Worm (Caenorhabditis elegans) whole organism, late embryonic: ENCODE data around the gene grl-10.

ENCODE experiments used
- C08G9.2 ChIP-seq: sonication (generic microtip); optimal IDR thresholded peaks from 2 replicates; lab custom pipeline; 2016; ENCODE audit warnings: mild to moderate bottlenecking, missing genetic modification characterization, moderate library complexity, missing compliant biosample characterization
- C38D4.7 ChIP-seq: fragments of 200-800 bp; sonication (Bioruptor generic); optimal IDR thresholded peaks from 2 replicates; lab custom pipeline; 2018; ENCODE audit warnings: mild to moderate bottlenecking, missing genetic modification characterization, moderate library complexity, missing compliant biosample characterization
- F13H6.1 ChIP-seq: sonication (generic microtip); optimal IDR thresholded peaks from 2 replicates; lab custom pipeline; 2016; ENCODE audit warnings: missing genetic modification characterization, missing compliant biosample characterization
- K02D7.2 ChIP-seq: sonication (generic microtip); optimal IDR thresholded peaks from 2 replicates; lab custom pipeline; 2017; ENCODE audit warnings: mild to moderate bottlenecking, missing genetic modification characterization, missing compliant biosample characterization
- K09A11.1 ChIP-seq: sonication (generic microtip); optimal IDR thresholded peaks from 2 replicates; lab custom pipeline; 2017; ENCODE audit warnings: antibody characterized with exemption, mild to moderate bottlenecking, missing genetic modification characterization, missing compliant biosample characterization; ENCODE audit not compliant: insufficient read depth
- T23F11.4 ChIP-seq: fragments of 200-800 bp; sonication (Bioruptor generic); optimal IDR thresholded peaks from 2 replicates; lab custom pipeline; 2018; ENCODE audit warnings: mild to moderate bottlenecking, missing genetic modification characterization, missing compliant biosample characterization
- Y22D7AL.16 ChIP-seq: sonication (generic microtip); optimal IDR thresholded peaks from 2 replicates; lab custom pipeline; 2016; ENCODE audit warnings: missing genetic modification characterization, missing compliant biosample characterization
- ahr-1 ChIP-seq: sonication (generic microtip); optimal IDR thresholded peaks from 2 replicates; lab custom pipeline; 2016; ENCODE audit warnings: missing genetic modification characterization, missing compliant biosample characterization
- ama-1 ChIP-seq: fragments of 150-350 bp; optimal IDR thresholded peaks from 2 replicates; lab custom pipeline; 2014
- ceh-18 ChIP-seq: sonication (generic microtip); optimal IDR thresholded peaks from 2 replicates; lab custom pipeline; 2016; ENCODE audit warnings: missing genetic modification characterization, missing compliant biosample characterization
- ceh-19 ChIP-seq: fragments of 200-800 bp; sonication (Bioruptor generic); optimal IDR thresholded peaks from 2 replicates; lab custom pipeline; 2018; ENCODE audit warnings: mild to moderate bottlenecking, missing genetic modification characterization, missing compliant biosample characterization
- ceh-2 ChIP-seq: sonication (generic microtip); optimal IDR thresholded peaks from 2 replicates; lab custom pipeline; 2016; ENCODE audit warnings: missing genotype, missing genetic modification characterization, missing compliant biosample characterization
- ceh-24 ChIP-seq: sonication (generic microtip); optimal IDR thresholded peaks from 2 replicates; lab custom pipeline; 2016; ENCODE audit warnings: mild to moderate bottlenecking, missing genetic modification characterization, missing compliant biosample characterization
- ceh-34 ChIP-seq: sonication (generic microtip); optimal IDR thresholded peaks from 2 replicates; lab custom pipeline; 2016; ENCODE audit warnings: mild to moderate bottlenecking, missing genetic modification characterization, missing compliant biosample characterization
- ceh-48 ChIP-seq: sonication (generic microtip); optimal IDR thresholded peaks from 2 replicates; lab custom pipeline; 2016; ENCODE audit warnings: missing genetic modification characterization, inconsistent platforms, missing compliant biosample characterization
- ceh-6 ChIP-seq: fragments of 200-800 bp; sonication (Bioruptor generic); optimal IDR thresholded peaks from 2 replicates; lab custom pipeline; 2018; ENCODE audit warnings: mild to moderate bottlenecking, missing genetic modification characterization, missing compliant biosample characterization
- ceh-9 ChIP-seq: sonication (generic microtip); optimal IDR thresholded peaks from 2 replicates; lab custom pipeline; 2016; ENCODE audit warnings: mild to moderate bottlenecking, missing genetic modification characterization, inconsistent platforms, missing compliant biosample characterization
- dmd-4 ChIP-seq: sonication (generic microtip); optimal IDR thresholded peaks from 2 replicates; lab custom pipeline; 2016; ENCODE audit warnings: borderline replicate concordance, missing genetic modification characterization, missing compliant biosample characterization
- dve-1 ChIP-seq: sonication (generic microtip); optimal IDR thresholded peaks from 2 replicates; lab custom pipeline; 2017; ENCODE audit warnings: antibody characterized with exemption, mild to moderate bottlenecking, missing genetic modification characterization, missing compliant biosample characterization
- elt-4 ChIP-seq: sonication (generic microtip); optimal IDR thresholded peaks from 2 replicates; lab custom pipeline; 2016; ENCODE audit warnings: missing genetic modification characterization, missing compliant biosample characterization
- eyg-1 ChIP-seq: sonication (generic microtip); optimal IDR thresholded peaks from 2 replicates; lab custom pipeline; 2016; ENCODE audit warnings: missing genotype, missing genetic modification characterization, missing compliant biosample characterization
- fax-1 ChIP-seq: sonication (generic microtip); optimal IDR thresholded peaks from 2 replicates; lab custom pipeline; 2016; ENCODE audit warnings: missing genotype, missing genetic modification characterization, missing compliant biosample characterization
- gmeb-2 ChIP-seq: sonication (generic microtip); optimal IDR thresholded peaks from 2 replicates; lab custom pipeline; 2016; ENCODE audit warnings: missing genetic modification characterization, inconsistent platforms, missing compliant biosample characterization
- hlh-6 ChIP-seq: sonication (generic microtip); optimal IDR thresholded peaks from 2 replicates; lab custom pipeline; 2016; ENCODE audit warnings: missing genotype, missing genetic modification characterization, missing compliant biosample characterization
- hlh-8 ChIP-seq: sonication (generic microtip); optimal IDR thresholded peaks from 2 replicates; lab custom pipeline; 2016; ENCODE audit warnings: missing genotype, missing genetic modification characterization, missing compliant biosample characterization
- lim-6 ChIP-seq: sonication (generic microtip); optimal IDR thresholded peaks from 2 replicates; lab custom pipeline; 2016; ENCODE audit warnings: missing genetic modification characterization, missing compliant biosample characterization
- lin-11 ChIP-seq: fragments of 200-800 bp; sonication (Bioruptor generic); optimal IDR thresholded peaks from 2 replicates; lab custom pipeline; 2018; ENCODE audit warnings: mild to moderate bottlenecking, missing genetic modification characterization, missing compliant biosample characterization
- madf-2 ChIP-seq: sonication (generic microtip); optimal IDR thresholded peaks from 2 replicates; lab custom pipeline; 2017; ENCODE audit warnings: missing genetic modification characterization, missing compliant biosample characterization
- mec-3 ChIP-seq: sonication (generic microtip); optimal IDR thresholded peaks from 2 replicates; lab custom pipeline; 2016; ENCODE audit warnings: borderline replicate concordance, missing genetic modification characterization, missing compliant biosample characterization
- nfya-1 ChIP-seq: sonication (generic microtip); optimal IDR thresholded peaks from 2 replicates; lab custom pipeline; 2017; ENCODE audit warnings: missing genetic modification characterization, mild to moderate bottlenecking, missing compliant biosample characterization, antibody characterized with exemption, moderate library complexity
- npax-4 ChIP-seq: sonication (generic microtip); optimal IDR thresholded peaks from 2 replicates; lab custom pipeline; 2016; ENCODE audit warnings: missing genetic modification characterization, missing compliant biosample characterization
- odd-2 ChIP-seq: sonication (generic microtip); optimal IDR thresholded peaks from 2 replicates; lab custom pipeline; 2017; ENCODE audit warnings: antibody characterized with exemption, mild to moderate bottlenecking, missing genetic modification characterization, missing compliant biosample characterization
- pag-3 ChIP-seq: sonication (generic microtip); optimal IDR thresholded peaks from 2 replicates; lab custom pipeline; 2016; ENCODE audit warnings: missing compliant biosample characterization, missing genetic modification characterization, borderline replicate concordance
- pat-9 ChIP-seq: fragments of 200-800 bp; sonication (Bioruptor generic); optimal IDR thresholded peaks from 2 replicates; lab custom pipeline; 2018; ENCODE audit warnings: mild to moderate bottlenecking, missing genetic modification characterization, moderate library complexity, missing compliant biosample characterization
- pax-1 ChIP-seq: fragments of 150-350 bp; optimal IDR thresholded peaks from 2 replicates; lab custom pipeline; 2014; ENCODE audit warnings: missing biosample characterization, missing genetic modification characterization
- pha-2 ChIP-seq: sonication (generic microtip); optimal IDR thresholded peaks from 2 replicates; lab custom pipeline; 2017; ENCODE audit warnings: mild to moderate bottlenecking, missing genetic modification characterization, missing compliant biosample characterization
- pha-4 ChIP-seq: fragments of 150-350 bp; optimal IDR thresholded peaks from 2 replicates; lab custom pipeline; 2018; ENCODE audit warnings: missing biosample characterization, missing genetic modification reagents, missing genetic modification characterization
- pqm-1 ChIP-seq: sonication (generic microtip); optimal IDR thresholded peaks from 2 replicates; lab custom pipeline; 2016; ENCODE audit warnings: missing genetic modification characterization, missing compliant biosample characterization
- pros-1 ChIP-seq: fragments of 150-350 bp; optimal IDR thresholded peaks from 2 replicates; lab custom pipeline; 2014; ENCODE audit warnings: missing biosample characterization, missing genetic modification reagents, missing genetic modification characterization
- rnt-1 ChIP-seq: sonication (generic microtip); optimal IDR thresholded peaks from 2 replicates; lab custom pipeline; 2016; ENCODE audit warnings: missing genetic modification characterization, missing compliant biosample characterization
- sdc-2 ChIP-seq: sonication (generic microtip); optimal IDR thresholded peaks from 2 replicates; lab custom pipeline; 2016; ENCODE audit warnings: missing genotype, missing genetic modification characterization, missing compliant biosample characterization
- sox-4 ChIP-seq: sonication (generic microtip); optimal IDR thresholded peaks from 2 replicates; lab custom pipeline; 2017; ENCODE audit warnings: mild to moderate bottlenecking, missing genetic modification characterization, inconsistent platforms, missing compliant biosample characterization
- syd-9 ChIP-seq: sonication (generic microtip); optimal IDR thresholded peaks from 2 replicates; lab custom pipeline; 2016; ENCODE audit warnings: mild to moderate bottlenecking, missing genetic modification characterization, moderate library complexity, missing compliant biosample characterization
- tbx-2 ChIP-seq: sonication (generic microtip); optimal IDR thresholded peaks from 2 replicates; lab custom pipeline; 2016; ENCODE audit warnings: missing genetic modification characterization, missing compliant biosample characterization
- tbx-7 ChIP-seq: sonication (generic microtip); optimal IDR thresholded peaks from 2 replicates; lab custom pipeline; 2016; ENCODE audit warnings: missing genotype, missing genetic modification characterization, missing compliant biosample characterization
- ttx-3 ChIP-seq: sonication (generic microtip); optimal IDR thresholded peaks from 2 replicates; lab custom pipeline; 2016; ENCODE audit warnings: missing genetic modification reagents, missing genetic modification characterization, missing compliant biosample characterization
- unc-42 ChIP-seq: sonication (generic microtip); optimal IDR thresholded peaks from 2 replicates; lab custom pipeline; 2016; ENCODE audit warnings: missing genotype, missing genetic modification characterization, missing compliant biosample characterization
- unc-55 ChIP-seq: sonication (generic microtip); optimal IDR thresholded peaks from 2 replicates; lab custom pipeline; 2017; ENCODE audit warnings: missing biosample characterization, missing genetic modification reagents, missing genetic modification characterization
- unc-86 ChIP-seq: sonication (generic microtip); optimal IDR thresholded peaks from 2 replicates; lab custom pipeline; 2016; ENCODE audit warnings: missing genetic modification characterization, missing compliant biosample characterization
- zip-5 ChIP-seq: sonication (generic microtip); optimal IDR thresholded peaks from 2 replicates; lab custom pipeline; 2016; ENCODE audit warnings: missing genetic modification characterization, missing compliant biosample characterization
- ztf-16 ChIP-seq: sonication (generic microtip); optimal IDR thresholded peaks from 2 replicates; lab custom pipeline; 2017; ENCODE audit warnings: missing genetic modification characterization, missing compliant biosample characterization

Gene grl-10

DNA sequence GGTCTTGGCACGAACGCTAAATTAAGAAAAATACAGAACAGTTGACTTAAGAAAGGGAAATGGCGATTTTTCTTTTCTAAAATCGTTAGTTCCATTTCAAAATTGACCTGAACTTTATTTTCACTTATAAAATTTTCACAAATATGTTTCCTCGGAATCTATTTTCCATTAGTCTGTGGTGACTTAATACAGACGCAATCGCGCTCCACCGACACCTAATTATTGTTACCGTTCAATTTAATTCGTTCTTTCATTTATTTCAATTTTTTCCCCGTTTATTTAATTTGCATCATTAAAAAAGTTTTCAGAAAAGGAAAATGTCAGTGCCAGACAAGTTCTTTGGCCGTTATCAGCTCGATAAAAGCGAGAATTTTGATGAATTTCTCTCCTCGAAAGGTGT is 45.9 kb downstream of the grl-10 start, which contains the start of gene lbp-4 (continued):
- TF ChIP-seq ceh-19 (no peak), unc-86 (no peak), sdc-2 (tag; lab: Kevin White, UChicago) (no peak), Y22D7AL.16 (tag; lab: Kevin White, UChicago) (no peak), fax-1 (tag; lab: Kevin White, UChicago) (no peak), pros-1 (tag; lab: Kevin White, UChicago) (no peak), npax-4 (tag; lab: Kevin White, UChicago) (no peak), pat-9 (tag; lab: Kevin White, UChicago) (no peak), pqm-1 (no peak), pag-3 (tag; lab: Kevin White, UChicago) (no peak), eyg-1 (tag; lab: Kevin White, UChicago) (no peak), unc-42 (tag; lab: Kevin White, UChicago) (peak; percentile 50), nfya-1 (tag; lab: Kevin White, UChicago) (no peak), ceh-2 (tag; lab: Kevin White, UChicago) (peak; percentile 24), syd-9 (tag; lab: Kevin White, UChicago) (no peak), ceh-24 (no peak), mec-3 (tag; lab: Kevin White, UChicago) (no peak), sox-4 (no peak), ceh-34 (no peak), ttx-3 (tag; lab: Kevin White, UChicago) (no peak), ahr-1 (tag; lab: Kevin White, UChicago) (no peak), C38D4.7 (GFP tag; lab: Kevin White, UChicago) (no peak), ceh-48 (tag; lab: Kevin White, UChicago) (no peak), hlh-8 (tag; lab: Kevin White, UChicago) (no peak), lim-6 (tag; lab: Kevin White, UChicago) (peak; percentile 23), ztf-16 (tag; lab: Kevin White, UChicago) (no peak), madf-2 (tag; lab: Kevin White, UChicago) (no peak), T23F11.4 (no peak), gmeb-2 (tag; lab: Kevin White, UChicago) (no peak), odd-2 (tag; lab: Kevin White, UChicago) (no peak), ama-1 (no peak), tbx-7 (tag; lab: Kevin White, UChicago) (no peak), K02D7.2 (no peak), lin-11 (tag; lab: Kevin White, UChicago) (no peak), hlh-6 (tag; lab: Kevin White, UChicago) (no peak), dve-1 (tag; lab: Kevin White, UChicago) (no peak), dmd-4 (tag; lab: Kevin White, UChicago) (no peak), zip-5 (tag; lab: Kevin White, UChicago) (peak; percentile 2), ceh-9 (tag; lab: Kevin White, UChicago) (no peak), C08G9.2 (tag; lab: Kevin White, UChicago) (peak; percentile 57), pha-2 (tag; lab: Kevin White, UChicago) (no peak), pax-1 (tag; lab: Kevin White, UChicago) (no peak), pha-4 (no peak)

DNA sequence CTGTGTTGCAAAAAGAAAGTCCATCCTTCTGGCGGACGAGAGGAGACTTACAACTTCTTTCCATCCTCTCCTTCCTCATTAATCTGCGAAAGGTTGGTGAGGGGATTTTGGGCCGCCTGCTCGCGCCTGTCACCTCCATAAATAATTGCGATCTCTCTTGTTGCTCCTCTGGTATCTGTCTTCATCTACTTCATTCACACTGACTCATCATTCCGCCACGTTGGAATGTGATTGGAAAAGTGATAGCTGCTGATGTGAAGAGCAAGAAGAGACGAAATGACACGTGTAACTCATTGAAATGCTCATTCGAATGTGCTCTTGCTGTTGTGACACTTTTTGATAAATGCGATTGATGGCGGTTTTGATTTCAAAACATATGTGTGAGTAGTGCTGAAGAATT is 48.3 kb downstream of the grl-10 start:
- no peak for TF ChIP-seq F13H6.1 (tag; lab: Kevin White, UChicago)
- TF ChIP-seq mec-3 (tag; lab: Kevin White, UChicago): no peak
- peak; percentile 23 for TF ChIP-seq tbx-2 (tag; lab: Kevin White, UChicago)
- peak; percentile 16 for TF ChIP-seq nfya-1 (tag; lab: Kevin White, UChicago)
- no peak for TF ChIP-seq pros-1 (tag; lab: Kevin White, UChicago)
- no peak for TF ChIP-seq hlh-8 (tag; lab: Kevin White, UChicago)
- peak; percentile 95 for TF ChIP-seq rnt-1 (tag; lab: Kevin White, UChicago)
- peak; percentile 98 for TF ChIP-seq unc-55 (GFP tag; lab: Kevin White, UChicago)
- TF ChIP-seq dve-1 (tag; lab: Kevin White, UChicago): no peak
- no peak for TF ChIP-seq ceh-48 (tag; lab: Kevin White, UChicago)
- no peak for TF ChIP-seq pat-9 (tag; lab: Kevin White, UChicago)
- TF ChIP-seq pax-1 (tag; lab: Kevin White, UChicago): no peak
- TF ChIP-seq hlh-6 (tag; lab: Kevin White, UChicago): peak; percentile 40
- TF ChIP-seq ceh-6 (GFP tag; lab: Kevin White, UChicago): no peak
- no peak for TF ChIP-seq lin-11 (tag; lab: Kevin White, UChicago)
- TF ChIP-seq elt-4: no peak
- TF ChIP-seq K09A11.1 (tag; lab: Kevin White, UChicago): no peak
- no peak for TF ChIP-seq dmd-4 (tag; lab: Kevin White, UChicago)
- peak; percentile 77 for TF ChIP-seq ceh-18 (tag; lab: Kevin White, UChicago)
- TF ChIP-seq pqm-1: no peak
